Fruit fly (Drosophila melanogaster) Kc167 (cell line): Measurements from ENCODE around the gene CG6689.

ENCODE experiments used
- Myc ChIP-seq: fragments of >200 bp; optimal IDR thresholded peaks from 2 replicates; lab custom pipeline; 2017; ENCODE audit warnings: missing external identifiers
- Sin3A ChIP-seq: fragments of >200 bp; optimal IDR thresholded peaks from 2 replicates; lab custom pipeline; 2018; ENCODE audit warnings: missing external identifiers
- h ChIP-seq: fragments of >200 bp; optimal IDR thresholded peaks from 3 replicates; lab custom pipeline; 2018; ENCODE audit warnings: missing external identifiers
- insv ChIP-seq: fragments of >200 bp; optimal IDR thresholded peaks from 3 replicates; lab custom pipeline; 2018; ENCODE audit warnings: missing external identifiers
- psq ChIP-seq: fragments of >200 bp; optimal IDR thresholded peaks from 2 replicates; lab custom pipeline; 2017; ENCODE audit warnings: missing external identifiers

DNA sequence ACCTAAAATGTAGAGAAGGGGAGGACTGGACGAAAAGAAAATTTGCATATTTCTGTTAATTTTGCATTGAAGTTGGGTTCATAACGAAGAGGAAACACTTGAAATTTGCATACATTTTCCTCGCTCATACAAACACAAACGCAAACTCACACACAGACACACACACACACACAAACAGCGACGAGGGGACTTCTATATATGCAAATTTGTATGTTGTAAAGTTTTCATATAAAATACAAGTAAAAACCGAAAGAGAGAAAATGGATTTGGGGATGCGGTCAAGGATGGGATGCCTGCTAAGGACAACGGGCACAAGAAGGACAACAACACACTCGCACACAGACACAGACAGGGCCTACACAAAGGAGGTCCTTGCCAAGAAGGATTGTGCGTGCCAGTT is 37.7 kb upstream of the CG6689 start:
- TF ChIP-seq h (lab: Kevin White, UChicago) (no peak), Myc (lab: Kevin White, UChicago) (no peak), Sin3A (no peak), insv (lab: Kevin White, UChicago) (no peak), psq (lab: Kevin White, UChicago) (no peak)
